Worm (Caenorhabditis elegans) whole organism, late embryonic: Measurements from ENCODE around the gene srlf-16.

Experiments
- C08G9.2 ChIP-seq: sonication (generic microtip); optimal IDR thresholded peaks from 2 replicates; lab custom pipeline; 2016; ENCODE audit warnings: mild to moderate bottlenecking, missing genetic modification characterization, moderate library complexity, missing compliant biosample characterization
- C38D4.7 ChIP-seq: fragments of 200-800 bp; sonication (Bioruptor generic); optimal IDR thresholded peaks from 2 replicates; lab custom pipeline; 2018; ENCODE audit warnings: mild to moderate bottlenecking, missing genetic modification characterization, moderate library complexity, missing compliant biosample characterization
- K02D7.2 ChIP-seq: sonication (generic microtip); optimal IDR thresholded peaks from 2 replicates; lab custom pipeline; 2017; ENCODE audit warnings: mild to moderate bottlenecking, missing genetic modification characterization, missing compliant biosample characterization
- K09A11.1 ChIP-seq: sonication (generic microtip); optimal IDR thresholded peaks from 2 replicates; lab custom pipeline; 2017; ENCODE audit warnings: antibody characterized with exemption, mild to moderate bottlenecking, missing genetic modification characterization, missing compliant biosample characterization; ENCODE audit not compliant: insufficient read depth
- Y22D7AL.16 ChIP-seq: sonication (generic microtip); optimal IDR thresholded peaks from 2 replicates; lab custom pipeline; 2016; ENCODE audit warnings: missing genetic modification characterization, missing compliant biosample characterization
- ceh-19 ChIP-seq: fragments of 200-800 bp; sonication (Bioruptor generic); optimal IDR thresholded peaks from 2 replicates; lab custom pipeline; 2018; ENCODE audit warnings: mild to moderate bottlenecking, missing genetic modification characterization, missing compliant biosample characterization
- ceh-45 ChIP-seq: fragments of 200-800 bp; sonication (Bioruptor generic); IDR thresholded peaks from 2 replicates; pipeline ENCODE4 v1.3.6; 2022; ENCODE audit warnings: missing genetic modification reagents, missing genetic modification characterization, missing compliant biosample characterization
- ceh-48 ChIP-seq: sonication (generic microtip); optimal IDR thresholded peaks from 2 replicates; lab custom pipeline; 2016; ENCODE audit warnings: missing genetic modification characterization, inconsistent platforms, missing compliant biosample characterization
- ceh-6 ChIP-seq: fragments of 200-800 bp; sonication (Bioruptor generic); optimal IDR thresholded peaks from 2 replicates; lab custom pipeline; 2018; ENCODE audit warnings: mild to moderate bottlenecking, missing genetic modification characterization, missing compliant biosample characterization
- ceh-9 ChIP-seq: sonication (generic microtip); optimal IDR thresholded peaks from 2 replicates; lab custom pipeline; 2016; ENCODE audit warnings: mild to moderate bottlenecking, missing genetic modification characterization, inconsistent platforms, missing compliant biosample characterization
- che-1 ChIP-seq: sonication (generic microtip); optimal IDR thresholded peaks from 2 replicates; lab custom pipeline; 2016; ENCODE audit warnings: mild to moderate bottlenecking, missing genetic modification characterization, missing compliant biosample characterization
- elt-2 ChIP-seq: sonication (generic microtip); optimal IDR thresholded peaks from 2 replicates; lab custom pipeline; 2016; ENCODE audit warnings: missing genetic modification reagents, missing genetic modification characterization, missing compliant biosample characterization
- elt-4 ChIP-seq: sonication (generic microtip); optimal IDR thresholded peaks from 2 replicates; lab custom pipeline; 2016; ENCODE audit warnings: missing genetic modification characterization, missing compliant biosample characterization
- eyg-1 ChIP-seq: sonication (generic microtip); optimal IDR thresholded peaks from 2 replicates; lab custom pipeline; 2016; ENCODE audit warnings: missing genotype, missing genetic modification characterization, missing compliant biosample characterization
- fax-1 ChIP-seq: sonication (generic microtip); optimal IDR thresholded peaks from 2 replicates; lab custom pipeline; 2016; ENCODE audit warnings: missing genotype, missing genetic modification characterization, missing compliant biosample characterization
- hlh-13 ChIP-seq: fragments of 200-800 bp; sonication (Bioruptor generic); optimal IDR thresholded peaks from 2 replicates; lab custom pipeline; 2018; ENCODE audit warnings: mild to moderate bottlenecking, missing genetic modification characterization, missing compliant biosample characterization
- hlh-30 ChIP-seq: sonication (generic microtip); optimal IDR thresholded peaks from 2 replicates; lab custom pipeline; 2017; ENCODE audit warnings: antibody characterized with exemption, missing genetic modification characterization, missing compliant biosample characterization; ENCODE audit not compliant: insufficient read depth
- hlh-8 ChIP-seq: sonication (generic microtip); optimal IDR thresholded peaks from 2 replicates; lab custom pipeline; 2016; ENCODE audit warnings: missing genotype, missing genetic modification characterization, missing compliant biosample characterization
- lin-11 ChIP-seq: fragments of 200-800 bp; sonication (Bioruptor generic); optimal IDR thresholded peaks from 2 replicates; lab custom pipeline; 2018; ENCODE audit warnings: mild to moderate bottlenecking, missing genetic modification characterization, missing compliant biosample characterization
- madf-2 ChIP-seq: sonication (generic microtip); optimal IDR thresholded peaks from 2 replicates; lab custom pipeline; 2017; ENCODE audit warnings: missing genetic modification characterization, missing compliant biosample characterization
- nfya-1 ChIP-seq: sonication (generic microtip); optimal IDR thresholded peaks from 2 replicates; lab custom pipeline; 2017; ENCODE audit warnings: missing genetic modification characterization, mild to moderate bottlenecking, missing compliant biosample characterization, antibody characterized with exemption, moderate library complexity
- nhr-11 ChIP-seq: fragments of 150-350 bp; optimal IDR thresholded peaks from 2 replicates; lab custom pipeline; 2014; ENCODE audit warnings: missing biosample characterization, missing genetic modification characterization
- nhr-232 ChIP-seq: sonication (generic microtip); optimal IDR thresholded peaks from 2 replicates; lab custom pipeline; 2016; ENCODE audit warnings: missing genetic modification characterization, missing compliant biosample characterization
- npax-4 ChIP-seq: sonication (generic microtip); optimal IDR thresholded peaks from 2 replicates; lab custom pipeline; 2016; ENCODE audit warnings: missing genetic modification characterization, missing compliant biosample characterization
- odd-2 ChIP-seq: sonication (generic microtip); optimal IDR thresholded peaks from 2 replicates; lab custom pipeline; 2017; ENCODE audit warnings: antibody characterized with exemption, mild to moderate bottlenecking, missing genetic modification characterization, missing compliant biosample characterization
- pag-3 ChIP-seq: sonication (generic microtip); optimal IDR thresholded peaks from 2 replicates; lab custom pipeline; 2016; ENCODE audit warnings: missing compliant biosample characterization, missing genetic modification characterization, borderline replicate concordance
- pat-9 ChIP-seq: fragments of 200-800 bp; sonication (Bioruptor generic); optimal IDR thresholded peaks from 2 replicates; lab custom pipeline; 2018; ENCODE audit warnings: mild to moderate bottlenecking, missing genetic modification characterization, moderate library complexity, missing compliant biosample characterization
- pax-1 ChIP-seq: fragments of 150-350 bp; optimal IDR thresholded peaks from 2 replicates; lab custom pipeline; 2014; ENCODE audit warnings: missing biosample characterization, missing genetic modification characterization
- pha-2 ChIP-seq: sonication (generic microtip); optimal IDR thresholded peaks from 2 replicates; lab custom pipeline; 2017; ENCODE audit warnings: mild to moderate bottlenecking, missing genetic modification characterization, missing compliant biosample characterization
- rnt-1 ChIP-seq: sonication (generic microtip); optimal IDR thresholded peaks from 2 replicates; lab custom pipeline; 2016; ENCODE audit warnings: missing genetic modification characterization, missing compliant biosample characterization
- sdc-2 ChIP-seq: sonication (generic microtip); optimal IDR thresholded peaks from 2 replicates; lab custom pipeline; 2016; ENCODE audit warnings: missing genotype, missing genetic modification characterization, missing compliant biosample characterization
- syd-9 ChIP-seq: sonication (generic microtip); optimal IDR thresholded peaks from 2 replicates; lab custom pipeline; 2016; ENCODE audit warnings: mild to moderate bottlenecking, missing genetic modification characterization, moderate library complexity, missing compliant biosample characterization
- tbx-2 ChIP-seq: sonication (generic microtip); optimal IDR thresholded peaks from 2 replicates; lab custom pipeline; 2016; ENCODE audit warnings: missing genetic modification characterization, missing compliant biosample characterization
- ttx-3 ChIP-seq: sonication (generic microtip); optimal IDR thresholded peaks from 2 replicates; lab custom pipeline; 2016; ENCODE audit warnings: missing genetic modification reagents, missing genetic modification characterization, missing compliant biosample characterization
- unc-42 ChIP-seq: sonication (generic microtip); optimal IDR thresholded peaks from 2 replicates; lab custom pipeline; 2016; ENCODE audit warnings: missing genotype, missing genetic modification characterization, missing compliant biosample characterization
- unc-55 ChIP-seq: sonication (generic microtip); optimal IDR thresholded peaks from 2 replicates; lab custom pipeline; 2017; ENCODE audit warnings: missing biosample characterization, missing genetic modification reagents, missing genetic modification characterization
- ztf-16 ChIP-seq: sonication (generic microtip); optimal IDR thresholded peaks from 2 replicates; lab custom pipeline; 2017; ENCODE audit warnings: missing genetic modification characterization, missing compliant biosample characterization

Gene srlf-16

ce11 chrV:8104473-8104872 lies at the start of gene srlf-16:
srlf-16 (plus strand) TSS chrV:8104773.
- TF ChIP-seq pat-9 (tag; lab: Kevin White, UChicago) (no peak), odd-2 (no peak), rnt-1 (tag; lab: Kevin White, UChicago) (no peak), C08G9.2 (tag; lab: Kevin White, UChicago) (no peak), unc-55 (GFP tag; lab: Kevin White, UChicago) (no peak), madf-2 (tag; lab: Kevin White, UChicago) (no peak), nhr-11 (tag; lab: Kevin White, UChicago) (no peak), ceh-6 (GFP tag; lab: Kevin White, UChicago) (no peak), elt-4 (tag; lab: Kevin White, UChicago) (no peak), sdc-2 (tag; lab: Kevin White, UChicago) (no peak), eyg-1 (tag; lab: Kevin White, UChicago) (no peak), nhr-232 (no peak), K02D7.2 (no peak), Y22D7AL.16 (no peak), ceh-45 (GFP tag; lab: Robert Waterston, UW) (no peak), pag-3 (tag; lab: Kevin White, UChicago) (no peak), che-1 (tag; lab: Kevin White, UChicago) (no peak)

- TF ChIP-seq madf-2 (tag; lab: Kevin White, UChicago) (no peak), ceh-6 (GFP tag; lab: Kevin White, UChicago) (no peak), elt-4 (tag; lab: Kevin White, UChicago) (no peak), hlh-8 (tag; lab: Kevin White, UChicago) (no peak), lin-11 (tag; lab: Kevin White, UChicago) (no peak), tbx-2 (no peak)
These were observed 49.4 kb upstream of the srlf-16 start for ce11 chrV:8055170-8055569.

- no peak for TF ChIP-seq ztf-16 (tag; lab: Kevin White, UChicago)
- TF ChIP-seq nhr-11 (tag; lab: Kevin White, UChicago) = no peak
These were observed 46.2 kb upstream of the srlf-16 start, which contains the start of gene str-138 for ce11 chrV:8058359-8058758. str-138 (plus strand) TSS chrV:8058659.

ce11 chrV:8062074-8062473 lies 42.5 kb upstream of the srlf-16 start, which contains the start of gene str-139:
str-139 (minus strand) TSS chrV:8062174.
- no peak for TF ChIP-seq Y22D7AL.16
- TF ChIP-seq C38D4.7 (GFP tag; lab: Kevin White, UChicago) = no peak
- TF ChIP-seq odd-2 = no peak
- no peak for TF ChIP-seq ceh-48
- TF ChIP-seq unc-42 (tag; lab: Kevin White, UChicago) = no peak
- no peak for TF ChIP-seq npax-4 (tag; lab: Kevin White, UChicago)

ce11 chrV:8067800-8068199 lies 36.8 kb upstream of the srlf-16 start, which contains the start of gene str-140:
str-140 (minus strand) TSS chrV:8067900.
- TF ChIP-seq elt-2 (tag; lab: Kevin White, UChicago) = no peak
- no peak for TF ChIP-seq pha-2
- TF ChIP-seq hlh-13 (GFP tag; lab: Kevin White, UChicago) = no peak
- TF ChIP-seq hlh-30 = no peak
- no peak for TF ChIP-seq fax-1
- no peak for TF ChIP-seq ceh-48
- TF ChIP-seq K09A11.1 (tag; lab: Kevin White, UChicago) = no peak
- no peak for TF ChIP-seq ttx-3 (tag; lab: Kevin White, UChicago)
- no peak for TF ChIP-seq eyg-1 (tag; lab: Kevin White, UChicago)
- TF ChIP-seq nfya-1 (tag; lab: Kevin White, UChicago) = no peak
- TF ChIP-seq syd-9 (tag; lab: Kevin White, UChicago) = no peak
- no peak for TF ChIP-seq pax-1 (tag; lab: Kevin White, UChicago)
- no peak for TF ChIP-seq ceh-9 (tag; lab: Kevin White, UChicago)
- no peak for TF ChIP-seq ceh-19 (GFP tag; lab: Kevin White, UChicago)
